Worm (Caenorhabditis elegans): ENCODE measurements around the gene snr-6.

The snr-6 gene

DNA sequence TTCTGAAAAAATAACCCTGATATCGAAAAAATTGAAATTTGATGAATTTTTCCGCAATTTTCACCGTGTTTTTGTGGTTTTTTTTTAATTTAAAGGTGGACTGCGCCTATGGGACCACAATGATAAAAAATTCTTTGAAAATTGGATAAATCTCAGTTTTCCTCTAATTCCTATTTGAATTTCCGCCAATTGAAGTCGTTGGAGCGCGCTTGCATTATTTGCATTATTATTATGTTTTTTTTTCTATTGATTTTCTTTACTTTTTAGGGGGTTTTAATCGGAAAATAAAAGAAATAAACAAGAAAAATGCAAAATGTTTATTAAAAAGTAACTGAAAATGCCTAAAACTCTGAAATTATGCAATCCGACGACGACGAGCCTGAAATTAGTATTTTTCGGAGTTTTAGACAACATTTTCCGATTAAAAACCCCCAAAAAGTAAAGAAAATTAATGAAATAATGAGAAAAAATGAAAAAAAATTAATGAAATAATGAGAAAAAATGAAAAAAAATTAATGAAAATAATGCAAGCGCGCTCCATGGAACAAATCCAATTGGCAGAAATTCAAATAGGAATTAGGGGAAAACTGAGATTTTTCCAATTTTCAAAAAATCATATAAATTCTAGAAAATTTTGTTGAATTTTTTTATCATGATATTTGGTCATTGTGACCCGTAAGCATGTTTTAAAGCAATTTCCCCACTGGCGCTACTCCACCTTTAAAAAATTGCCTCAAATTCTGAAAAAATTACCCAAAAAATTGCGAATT is 26.4 kb upstream of the snr-6 start:
- TF ChIP-seq ceh-36 (tag; optimal IDR thresholded peaks at IDR 0.05) (no peak), tbx-37 (GFP tag; conservative IDR thresholded peaks at IDR 0.05) (no peak), hmbx-1 (tag; optimal IDR thresholded peaks at IDR 0.05) (no peak), ceh-13 (GFP tag; optimal IDR thresholded peaks at IDR 0.05) (no peak), ama-1 (optimal IDR thresholded peaks at IDR 0.05) (no peak), aly-1 (tag; optimal IDR thresholded peaks at IDR 0.05) (no peak), hnd-1 (tag; optimal IDR thresholded peaks at IDR 0.05) (no peak), ets-7 (tag; optimal IDR thresholded peaks at IDR 0.05) (no peak), hmg-4 (GFP tag; optimal IDR thresholded peaks at IDR 0.05) (no peak)

DNA sequence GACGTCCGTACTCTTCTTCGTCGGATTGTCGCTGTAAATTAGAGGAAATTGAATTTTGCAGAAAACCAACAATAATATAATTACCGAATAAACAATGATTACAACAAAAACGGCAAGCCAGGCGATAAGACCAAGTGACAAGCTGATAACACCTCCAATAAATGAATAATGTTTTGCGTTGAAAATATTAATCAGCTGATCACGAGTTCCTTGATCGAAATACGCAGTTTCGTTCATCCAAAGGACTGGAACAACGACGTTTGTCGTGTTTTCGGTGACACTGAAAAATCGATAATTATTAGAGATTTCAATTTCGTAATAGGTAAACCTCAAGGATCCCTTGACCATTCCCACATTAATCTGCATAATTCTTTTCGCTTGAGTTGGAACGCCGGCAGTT is 24.4 kb upstream of the snr-6 start:
- TF ChIP-seq ama-1 (optimal IDR thresholded peaks at IDR 0.05) (no peak), ceh-13 (GFP tag; optimal IDR thresholded peaks at IDR 0.05) (no peak), tbx-37 (GFP tag; conservative IDR thresholded peaks at IDR 0.05) (no peak), F13C5.2 (tag; optimal IDR thresholded peaks at IDR 0.05) (no peak), aly-1 (tag; optimal IDR thresholded peaks at IDR 0.05) (no peak), sea-1 (GFP tag; conservative IDR thresholded peaks at IDR 0.05) (no peak), hnd-1 (tag; optimal IDR thresholded peaks at IDR 0.05) (no peak), scrt-1 (GFP tag; IDR thresholded peaks at IDR 0.05) (no peak), hmg-4 (GFP tag; optimal IDR thresholded peaks at IDR 0.05) (no peak)

DNA sequence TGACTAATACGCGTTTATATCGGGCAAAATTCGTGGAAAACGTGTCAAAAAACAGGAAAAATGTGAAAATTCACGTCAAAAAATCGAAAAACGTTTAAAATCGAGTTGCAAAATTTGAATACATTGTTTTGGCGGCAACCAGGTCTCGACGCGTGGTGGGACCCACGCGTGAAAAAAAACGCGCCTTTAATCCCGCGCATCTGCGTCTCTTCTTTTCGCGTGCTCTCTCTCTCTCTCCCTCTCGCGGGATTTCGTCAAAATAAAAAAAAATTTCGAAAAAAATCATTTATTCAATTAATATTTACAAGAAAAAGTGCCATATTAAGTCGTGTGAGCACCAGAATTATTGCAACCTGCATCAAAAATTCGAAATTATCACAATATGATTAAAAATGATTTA is 23.9 kb upstream of the snr-6 start, which contains the start of gene ani-1:
Gene ani-1 (minus strand): TSS at position 61 of the 400 bp plus-strand sequence.
- TF ChIP-seq pes-1 (GFP tag; IDR thresholded peaks at IDR 0.05): no peak
- no peak for TF ChIP-seq ceh-36 (tag; optimal IDR thresholded peaks at IDR 0.05)
- no peak for TF ChIP-seq tbx-37 (GFP tag; conservative IDR thresholded peaks at IDR 0.05)
- no peak for TF ChIP-seq hmbx-1 (tag; optimal IDR thresholded peaks at IDR 0.05)
- TF ChIP-seq ama-1 (optimal IDR thresholded peaks at IDR 0.05): no peak
- no peak for TF ChIP-seq flt-1 (GFP tag; IDR thresholded peaks at IDR 0.05)
- no peak for TF ChIP-seq aly-1 (tag; optimal IDR thresholded peaks at IDR 0.05)
- TF ChIP-seq B0310.2 (tag; optimal IDR thresholded peaks at IDR 0.05): no peak
- no peak for TF ChIP-seq F13C5.2 (tag; optimal IDR thresholded peaks at IDR 0.05)
- TF ChIP-seq ceh-13 (GFP tag; optimal IDR thresholded peaks at IDR 0.05): no peak
- no peak for TF ChIP-seq scrt-1 (GFP tag; IDR thresholded peaks at IDR 0.05)
- TF ChIP-seq ets-7 (tag; optimal IDR thresholded peaks at IDR 0.05): no peak
- TF ChIP-seq sea-1 (GFP tag; conservative IDR thresholded peaks at IDR 0.05): no peak

DNA sequence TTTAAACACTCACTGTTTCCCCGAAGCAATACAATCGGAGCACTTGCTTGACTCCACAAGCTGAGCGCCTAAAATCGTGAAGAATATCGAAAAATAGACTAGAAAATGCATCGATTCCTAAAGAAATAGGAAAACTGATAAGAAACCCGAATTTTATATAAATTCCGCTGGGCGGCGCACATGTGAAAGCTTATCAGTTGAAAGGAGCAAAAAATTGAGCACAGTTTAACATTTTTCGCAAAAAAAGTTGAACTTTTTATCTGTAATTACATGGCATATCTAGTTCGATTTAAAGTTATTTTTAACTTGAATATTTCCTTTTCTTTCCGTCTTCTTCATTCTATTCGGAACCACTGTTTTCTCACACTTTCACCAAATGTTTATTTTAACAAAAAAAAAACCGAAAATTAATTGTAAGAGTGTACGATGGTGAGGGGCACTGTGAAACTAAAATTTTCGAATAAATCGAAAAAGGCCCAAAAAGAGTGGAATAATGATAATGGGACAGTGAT is 16.6 kb upstream of the snr-6 start, which contains the start of gene Y49E10.18:
Gene Y49E10.18 (minus strand): TSS at position 116 of the 512 bp plus-strand sequence.
- TF ChIP-seq hmbx-1 (tag; optimal IDR thresholded peaks at IDR 0.05) (no peak), ceh-36 (tag; optimal IDR thresholded peaks at IDR 0.05) (no peak), hmg-4 (GFP tag; optimal IDR thresholded peaks at IDR 0.05) (no peak), ets-7 (tag; optimal IDR thresholded peaks at IDR 0.05) (no peak), tbx-11 (GFP tag; IDR thresholded peaks at IDR 0.05) (no peak), flt-1 (GFP tag; IDR thresholded peaks at IDR 0.05) (no peak), sea-1 (GFP tag; conservative IDR thresholded peaks at IDR 0.05) (no peak)

DNA sequence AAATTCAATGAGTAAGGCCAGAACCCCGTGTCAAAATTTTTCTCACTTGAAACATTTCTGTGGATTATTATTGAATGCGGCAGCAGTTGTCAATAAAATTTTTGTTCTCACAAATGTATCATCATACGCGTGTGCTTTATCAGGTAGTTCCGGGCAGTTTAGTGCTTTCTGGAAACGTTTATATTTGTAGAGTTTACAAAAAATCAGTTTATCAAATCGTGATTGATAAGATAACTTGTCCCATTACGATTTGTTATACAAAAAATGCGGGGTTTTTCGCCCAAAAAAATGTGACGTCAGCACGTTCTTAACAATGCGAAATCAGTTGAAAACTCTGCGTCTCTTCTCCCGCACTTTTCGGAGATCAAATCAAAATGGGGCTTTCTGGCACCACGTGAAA is 15.8 kb upstream of the snr-6 start:
- TF ChIP-seq ceh-36 (tag; optimal IDR thresholded peaks at IDR 0.05) (no peak), hmg-4 (GFP tag; optimal IDR thresholded peaks at IDR 0.05) (no peak), scrt-1 (GFP tag; IDR thresholded peaks at IDR 0.05) (no peak), pes-1 (GFP tag; IDR thresholded peaks at IDR 0.05) (no peak), B0310.2 (tag; optimal IDR thresholded peaks at IDR 0.05) (no peak), ceh-13 (GFP tag; optimal IDR thresholded peaks at IDR 0.05) (no peak), tra-4 (tag; optimal IDR thresholded peaks at IDR 0.05) (no peak), tbx-37 (GFP tag; conservative IDR thresholded peaks at IDR 0.05) (no peak), ama-1 (optimal IDR thresholded peaks at IDR 0.05) (no peak), ets-7 (tag; optimal IDR thresholded peaks at IDR 0.05) (no peak), flt-1 (GFP tag; IDR thresholded peaks at IDR 0.05) (no peak), aly-1 (tag; optimal IDR thresholded peaks at IDR 0.05) (no peak), sea-1 (GFP tag; conservative IDR thresholded peaks at IDR 0.05) (no peak), hmbx-1 (tag; optimal IDR thresholded peaks at IDR 0.05) (no peak)

DNA sequence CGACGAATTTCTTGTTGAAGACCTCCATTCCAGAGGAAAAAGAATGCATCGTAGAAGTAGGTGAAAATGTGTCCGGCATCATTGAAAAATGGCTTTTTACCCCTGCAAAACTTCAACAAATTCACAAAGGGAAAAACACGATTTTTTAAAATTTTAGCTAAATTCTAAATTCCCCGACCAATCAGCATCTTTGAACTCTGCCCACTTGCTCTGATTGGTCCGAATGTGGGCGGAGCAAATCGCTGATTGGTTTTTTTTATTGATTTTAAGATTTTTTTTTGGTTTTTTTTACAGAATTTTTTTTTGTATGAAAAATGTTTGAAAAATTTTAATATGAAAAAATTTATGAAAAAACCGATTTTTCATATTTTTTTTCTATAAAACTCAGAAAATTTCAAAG is 14.5 kb upstream of the snr-6 start:
- no peak for TF ChIP-seq tbx-37 (GFP tag; conservative IDR thresholded peaks at IDR 0.05)
- no peak for TF ChIP-seq aly-1 (tag; optimal IDR thresholded peaks at IDR 0.05)
- TF ChIP-seq hmg-4 (GFP tag; optimal IDR thresholded peaks at IDR 0.05): no peak
- TF ChIP-seq pes-1 (GFP tag; IDR thresholded peaks at IDR 0.05): no peak
- TF ChIP-seq B0310.2 (tag; optimal IDR thresholded peaks at IDR 0.05): no peak
- no peak for TF ChIP-seq ceh-36 (tag; optimal IDR thresholded peaks at IDR 0.05)
- no peak for TF ChIP-seq ets-7 (tag; optimal IDR thresholded peaks at IDR 0.05)
- TF ChIP-seq sea-1 (GFP tag; conservative IDR thresholded peaks at IDR 0.05): no peak
- no peak for TF ChIP-seq hnd-1 (tag; optimal IDR thresholded peaks at IDR 0.05)
- TF ChIP-seq F13C5.2 (tag; optimal IDR thresholded peaks at IDR 0.05): no peak
- no peak for TF ChIP-seq hmbx-1 (tag; optimal IDR thresholded peaks at IDR 0.05)
- TF ChIP-seq flt-1 (GFP tag; IDR thresholded peaks at IDR 0.05): no peak
- no peak for TF ChIP-seq ama-1 (optimal IDR thresholded peaks at IDR 0.05)
- no peak for TF ChIP-seq tbx-11 (GFP tag; IDR thresholded peaks at IDR 0.05)
- no peak for TF ChIP-seq scrt-1 (GFP tag; IDR thresholded peaks at IDR 0.05)
- no peak for TF ChIP-seq tra-4 (tag; optimal IDR thresholded peaks at IDR 0.05)
- TF ChIP-seq ceh-13 (GFP tag; optimal IDR thresholded peaks at IDR 0.05): no peak

DNA sequence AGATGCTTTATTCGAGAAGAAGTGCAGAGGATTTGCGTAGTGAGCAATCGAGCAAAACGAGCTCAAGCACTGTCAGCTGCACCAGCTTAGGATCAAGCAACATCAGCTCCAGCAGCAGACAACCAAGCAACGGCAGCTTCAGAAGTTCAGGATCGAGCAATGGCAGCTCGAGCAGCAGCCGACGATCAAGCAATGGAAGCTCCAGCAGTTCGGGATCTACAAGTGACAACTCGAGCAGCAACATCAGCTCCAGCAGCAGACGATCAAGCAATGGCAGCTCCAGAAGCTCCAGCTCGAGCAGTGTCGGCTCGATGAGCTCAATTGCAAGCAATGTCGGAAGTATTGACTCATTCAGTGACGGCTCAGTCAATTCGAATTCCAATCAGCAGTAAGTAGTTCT is 9.6 kb upstream of the snr-6 start:
- TF ChIP-seq scrt-1 (GFP tag; IDR thresholded peaks at IDR 0.05): no peak
- TF ChIP-seq flt-1 (GFP tag; IDR thresholded peaks at IDR 0.05): no peak
- TF ChIP-seq sea-1 (GFP tag; conservative IDR thresholded peaks at IDR 0.05): no peak
- TF ChIP-seq ceh-13 (GFP tag; optimal IDR thresholded peaks at IDR 0.05): no peak
- no peak for TF ChIP-seq ceh-36 (tag; optimal IDR thresholded peaks at IDR 0.05)
- TF ChIP-seq F13C5.2 (tag; optimal IDR thresholded peaks at IDR 0.05): no peak
- no peak for TF ChIP-seq ets-7 (tag; optimal IDR thresholded peaks at IDR 0.05)
- no peak for TF ChIP-seq tra-4 (tag; optimal IDR thresholded peaks at IDR 0.05)

All from whole organism, early embryonic.